Worm (Caenorhabditis elegans) whole organism, L1 larva: ENCODE data around the gene F42A10.7.

ENCODE experiments used
- C16A3.4 ChIP-seq: fragments of 150-350 bp; optimal IDR thresholded peaks from 2 replicates; lab custom pipeline; 2014; ENCODE audit warnings: missing biosample characterization, missing genetic modification characterization
- C34B4.2 ChIP-seq: sonication (generic microtip); optimal IDR thresholded peaks from 2 replicates; lab custom pipeline; 2017; ENCODE audit warnings: mild to moderate bottlenecking, missing genetic modification characterization, missing compliant biosample characterization
- Y116A8C.19 ChIP-seq: sonication (generic microtip); optimal IDR thresholded peaks from 2 replicates; lab custom pipeline; 2016; ENCODE audit warnings: missing compliant biosample characterization, missing genetic modification characterization, borderline replicate concordance
- alr-1 ChIP-seq: fragments of 200-800 bp; sonication (Bioruptor generic); optimal IDR thresholded peaks from 2 replicates; lab custom pipeline; 2018; ENCODE audit warnings: borderline replicate concordance, mild to moderate bottlenecking, missing genetic modification characterization, missing compliant biosample characterization
- ama-1 ChIP-seq: fragments of 150-350 bp; optimal IDR thresholded peaks from 2 replicates; lab custom pipeline; 2014
- blmp-1 ChIP-seq: fragments of 150-350 bp; optimal IDR thresholded peaks from 2 replicates; lab custom pipeline; 2014; ENCODE audit warnings: missing biosample characterization, missing genetic modification characterization
- ceh-8 ChIP-seq: fragments of 200-800 bp; sonication (Bioruptor generic); optimal IDR thresholded peaks from 2 replicates; lab custom pipeline; 2018; ENCODE audit warnings: mild to moderate bottlenecking, missing genetic modification characterization, moderate library complexity, missing compliant biosample characterization
- ceh-82 ChIP-seq, 3 experiments: fragments of 150-350 bp in 1 of 3; sonication (generic microtip) in 2 of 3; optimal IDR thresholded peaks; 2 replicates each; lab custom pipeline; 2014 to 2017; ENCODE audit warnings: missing biosample characterization in 3 of 3, missing genetic modification characterization in 3 of 3
- dsc-1 ChIP-seq: sonication (generic microtip); optimal IDR thresholded peaks from 2 replicates; lab custom pipeline; 2016; ENCODE audit warnings: mild to moderate bottlenecking, missing genetic modification characterization, missing compliant biosample characterization
- efl-3 ChIP-seq: fragments of 200-800 bp; sonication (Bioruptor generic); optimal IDR thresholded peaks from 2 replicates; lab custom pipeline; 2018; ENCODE audit warnings: mild to moderate bottlenecking, missing genetic modification characterization, missing compliant biosample characterization
- egl-13 ChIP-seq: sonication (generic microtip); optimal IDR thresholded peaks from 2 replicates; lab custom pipeline; 2016; ENCODE audit warnings: missing genotype, missing genetic modification reagents, missing genetic modification characterization, missing compliant biosample characterization
- egl-27 ChIP-seq, 2 experiments: fragments of 150-350 bp in 1 of 2; sonication (generic microtip); optimal IDR thresholded peaks; 3 replicates each; lab custom pipeline; 2017 to 2018; ENCODE audit warnings: missing biosample characterization in 2 of 2, missing genetic modification characterization in 2 of 2, missing genetic modification reagents in 2 of 2
- elt-2 ChIP-seq: sonication (generic microtip); optimal IDR thresholded peaks from 2 replicates; lab custom pipeline; 2016; ENCODE audit warnings: missing genetic modification characterization, mild to moderate bottlenecking, inconsistent platforms, missing compliant biosample characterization, missing genetic modification reagents
- elt-3 ChIP-seq, 6 experiments: fragments of 150-350 bp in 1 of 6; sonication (generic microtip); optimal IDR thresholded peaks; 2 replicates each; lab custom pipeline; 2017 to 2018; ENCODE audit warnings: missing biosample characterization in 6 of 6, missing genetic modification characterization in 6 of 6, inconsistent platforms in 1 of 6
- fos-1 ChIP-seq: fragments of 150-350 bp; optimal IDR thresholded peaks from 2 replicates; lab custom pipeline; 2014; ENCODE audit warnings: missing biosample characterization, missing genetic modification characterization
- grh-1 ChIP-seq: fragments of 200-800 bp; sonication (Bioruptor generic); IDR thresholded peaks from 2 replicates; pipeline ENCODE4 v1.3.6; 2022; ENCODE audit warnings: missing genetic modification reagents, missing genetic modification characterization, missing compliant biosample characterization
- hpl-2 ChIP-seq: fragments of 150-350 bp; optimal IDR thresholded peaks from 2 replicates; lab custom pipeline; 2014; ENCODE audit warnings: missing biosample characterization, missing genetic modification reagents, missing genetic modification characterization
- irx-1 ChIP-seq: sonication (generic microtip); optimal IDR thresholded peaks from 2 replicates; lab custom pipeline; 2016; ENCODE audit warnings: missing genetic modification characterization, missing compliant biosample characterization
- isw-1 ChIP-seq: fragments of 200-800 bp; sonication (Bioruptor generic); IDR thresholded peaks from 2 replicates; pipeline ENCODE4 v1.3.6; 2022; ENCODE audit warnings: missing genetic modification characterization, missing compliant biosample characterization
- jun-1 ChIP-seq: fragments of 150-350 bp; optimal IDR thresholded peaks from 2 replicates; lab custom pipeline; 2014; ENCODE audit warnings: missing biosample characterization, missing genetic modification reagents, missing genetic modification characterization
- lin-35 ChIP-seq, 2 experiments: fragments of 150-350 bp; optimal IDR thresholded peaks; 2 replicates each; lab custom pipeline; 2014; ENCODE audit warnings: missing biosample characterization in 2 of 2, missing genetic modification characterization in 2 of 2, missing genetic modification reagents in 2 of 2
- lsy-2 ChIP-seq, 2 experiments: fragments of 150-350 bp; optimal IDR thresholded peaks; 2 replicates each; lab custom pipeline; 2014; ENCODE audit warnings: missing biosample characterization in 2 of 2, missing genetic modification characterization in 2 of 2
- mab-9 ChIP-seq: fragments of 200-800 bp; sonication (Bioruptor generic); IDR thresholded peaks from 2 replicates; pipeline ENCODE4 v1.3.6; 2022; ENCODE audit warnings: missing genetic modification reagents, missing genetic modification characterization, missing compliant biosample characterization
- mdl-1 ChIP-seq, 2 experiments: fragments of 150-350 bp; optimal IDR thresholded peaks; 2 replicates each; lab custom pipeline; 2014 to 2017; ENCODE audit warnings: missing biosample characterization in 2 of 2, missing genetic modification characterization in 2 of 2, inconsistent platforms in 1 of 2
- mef-2 ChIP-seq: fragments of 150-350 bp; optimal IDR thresholded peaks from 2 replicates; lab custom pipeline; 2014; ENCODE audit warnings: missing biosample characterization, missing genetic modification characterization
- nhr-28 ChIP-seq: fragments of 150-350 bp; optimal IDR thresholded peaks from 2 replicates; lab custom pipeline; 2014; ENCODE audit warnings: missing biosample characterization, missing genetic modification characterization
- nhr-76 ChIP-seq: sonication (generic microtip); optimal IDR thresholded peaks from 2 replicates; lab custom pipeline; 2017; ENCODE audit warnings: missing biosample characterization, missing genetic modification characterization
- nhr-77 ChIP-seq: fragments of 150-350 bp; optimal IDR thresholded peaks from 2 replicates; lab custom pipeline; 2014; ENCODE audit warnings: missing biosample characterization, missing genetic modification characterization
- nhr-84 ChIP-seq: sonication (generic microtip); optimal IDR thresholded peaks from 2 replicates; lab custom pipeline; 2017; ENCODE audit warnings: missing biosample characterization, missing genetic modification characterization
- nhr-85 ChIP-seq: sonication (generic microtip); peaks from one replicate; lab custom pipeline; 2016; ENCODE audit warnings: missing genetic modification characterization, inconsistent platforms, missing compliant biosample characterization
- nhr-90 ChIP-seq: sonication (generic microtip); optimal IDR thresholded peaks from 2 replicates; lab custom pipeline; 2016; ENCODE audit warnings: mild to moderate bottlenecking, missing genetic modification characterization, missing compliant biosample characterization; ENCODE audit not compliant: poor library complexity
- pag-3 ChIP-seq: sonication (generic microtip); optimal IDR thresholded peaks from 2 replicates; lab custom pipeline; 2017; ENCODE audit warnings: missing genetic modification characterization, mild to moderate bottlenecking, missing compliant biosample characterization, antibody characterized with exemption, borderline replicate concordance; ENCODE audit not compliant: insufficient read depth
- rnt-1 ChIP-seq: sonication (generic microtip); optimal IDR thresholded peaks from 2 replicates; lab custom pipeline; 2016; ENCODE audit warnings: mild to moderate bottlenecking, missing genetic modification characterization, moderate library complexity, missing compliant biosample characterization
- skn-1 ChIP-seq: fragments of 150-350 bp; optimal IDR thresholded peaks from 2 replicates; lab custom pipeline; 2014; ENCODE audit warnings: missing biosample characterization, missing genetic modification characterization
- snu-23 ChIP-seq: sonication (generic microtip); optimal IDR thresholded peaks from 2 replicates; lab custom pipeline; 2016; ENCODE audit warnings: missing genetic modification characterization, missing compliant biosample characterization
- sup-37 ChIP-seq: fragments of 200-800 bp; sonication (Bioruptor generic); optimal IDR thresholded peaks from 2 replicates; lab custom pipeline; 2018; ENCODE audit warnings: mild to moderate bottlenecking, missing genetic modification characterization, missing compliant biosample characterization
- swsn-7 ChIP-seq: sonication (generic microtip); optimal IDR thresholded peaks from 2 replicates; lab custom pipeline; 2016; ENCODE audit warnings: missing genetic modification characterization, missing compliant biosample characterization
- unc-130 ChIP-seq: fragments of 150-350 bp; optimal IDR thresholded peaks from 2 replicates; lab custom pipeline; 2017; ENCODE audit warnings: missing biosample characterization, missing genetic modification characterization, inconsistent platforms
- unc-30 ChIP-seq: sonication (generic microtip); optimal IDR thresholded peaks from 2 replicates; lab custom pipeline; 2017; ENCODE audit warnings: missing biosample characterization, missing genetic modification characterization
- unc-98 ChIP-seq: fragments of 200-800 bp; sonication (Bioruptor generic); IDR thresholded peaks from 2 replicates; pipeline ENCODE4 v1.3.6; 2022; ENCODE audit warnings: missing genetic modification characterization, missing compliant biosample characterization
- vab-15 ChIP-seq: sonication (generic microtip); optimal IDR thresholded peaks from 2 replicates; lab custom pipeline; 2017; ENCODE audit warnings: missing genotype, mild to moderate bottlenecking, missing genetic modification characterization, missing compliant biosample characterization
- xbp-1 ChIP-seq: sonication (generic microtip); optimal IDR thresholded peaks from 2 replicates; lab custom pipeline; 2016; ENCODE audit warnings: missing genetic modification characterization, missing compliant biosample characterization
- zag-1 ChIP-seq: fragments of 150-350 bp; optimal IDR thresholded peaks from 2 replicates; lab custom pipeline; 2014; ENCODE audit warnings: missing biosample characterization, missing genetic modification characterization

Gene F42A10.7

DNA sequence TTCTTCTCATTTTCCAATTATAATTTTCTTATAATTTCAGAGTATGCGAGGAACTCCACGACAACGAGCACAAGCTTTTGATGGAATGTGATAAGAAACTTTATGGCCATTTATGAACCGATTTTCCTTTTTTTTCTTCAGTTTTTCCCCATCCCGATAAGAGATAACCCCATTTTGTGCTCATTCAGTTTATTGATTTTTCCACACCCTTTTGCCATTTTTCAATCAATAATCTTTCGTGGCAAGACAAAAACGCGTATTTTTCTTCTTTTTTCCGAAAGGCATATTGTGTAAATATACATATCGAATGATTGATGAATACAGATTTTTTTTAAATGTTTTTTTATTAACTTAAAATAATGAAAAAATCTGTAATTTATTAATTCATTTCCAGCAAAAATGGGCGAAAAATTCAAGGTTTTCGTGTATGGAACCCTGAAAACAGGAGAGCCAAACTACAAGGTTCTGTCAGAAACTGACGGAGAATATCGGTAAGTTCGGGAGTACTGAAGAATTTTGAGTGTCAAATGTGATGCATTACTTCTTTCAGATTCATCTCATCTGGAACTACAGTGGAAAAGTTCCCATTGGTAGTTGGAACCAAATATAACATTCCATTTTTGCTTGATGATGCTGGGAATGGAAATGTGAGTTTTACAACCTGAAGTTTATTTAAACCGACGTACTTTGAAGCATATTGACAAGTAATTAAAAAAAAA, 14.1 kb downstream of the F42A10.7 start, which contains the start of gene F42A10.9 (continued):
- TF ChIP-seq unc-98 (GFP tag; lab: Robert Waterston, UW) (no peak), zag-1 (tag; lab: Kevin White, UChicago) (no peak), nhr-90 (tag; lab: Kevin White, UChicago) (peak; percentile 25), ceh-8 (GFP tag; lab: Kevin White, UChicago) (no peak), Y116A8C.19 (no peak), ama-1 (lab: Kevin White, UChicago) (peak; percentile 50), hpl-2 (GFP tag; lab: Kevin White, UChicago) (no peak), isw-1 (GFP tag; lab: Robert Waterston, UW) (no peak), egl-13 (tag; lab: Kevin White, UChicago) (no peak), alr-1 (tag; lab: Kevin White, UChicago) (no peak), lsy-2 (tag; optimal IDR thresholded peaks at IDR 0.05; lab: Kevin White, UChicago) (peak in 1 of 2 experiments; percentile 18), skn-1 (tag; lab: Kevin White, UChicago) (no peak), nhr-76 (tag; lab: Kevin White, UChicago) (no peak), mdl-1 (tag; optimal IDR thresholded peaks at IDR 0.05; lab: Kevin White, UChicago) (no peak), efl-3 (GFP tag; lab: Kevin White, UChicago) (no peak), mab-9 (GFP tag; lab: Robert Waterston, UW) (no peak), unc-30 (tag; lab: Kevin White, UChicago) (no peak)

DNA sequence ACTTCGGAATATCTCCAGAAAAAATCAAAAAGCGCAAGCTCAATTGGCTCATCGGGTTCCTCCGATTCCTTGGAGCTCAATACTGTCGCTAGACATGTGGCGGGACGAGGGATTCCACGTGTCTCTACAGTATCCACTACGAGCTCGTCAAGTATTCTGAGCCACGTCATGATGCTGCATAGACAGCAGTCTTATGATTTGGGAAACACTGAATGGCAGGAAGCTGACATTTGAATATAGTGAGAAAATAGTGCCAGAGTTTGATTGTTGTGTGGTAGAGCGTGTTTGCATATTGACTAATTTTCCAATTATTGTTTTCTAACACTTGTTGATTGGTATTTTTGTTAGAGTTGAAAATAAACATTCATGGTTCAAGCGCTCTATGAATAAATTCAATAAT, 15.1 kb downstream of the F42A10.7 start:
- TF ChIP-seq alr-1 (tag; lab: Kevin White, UChicago): no peak

DNA sequence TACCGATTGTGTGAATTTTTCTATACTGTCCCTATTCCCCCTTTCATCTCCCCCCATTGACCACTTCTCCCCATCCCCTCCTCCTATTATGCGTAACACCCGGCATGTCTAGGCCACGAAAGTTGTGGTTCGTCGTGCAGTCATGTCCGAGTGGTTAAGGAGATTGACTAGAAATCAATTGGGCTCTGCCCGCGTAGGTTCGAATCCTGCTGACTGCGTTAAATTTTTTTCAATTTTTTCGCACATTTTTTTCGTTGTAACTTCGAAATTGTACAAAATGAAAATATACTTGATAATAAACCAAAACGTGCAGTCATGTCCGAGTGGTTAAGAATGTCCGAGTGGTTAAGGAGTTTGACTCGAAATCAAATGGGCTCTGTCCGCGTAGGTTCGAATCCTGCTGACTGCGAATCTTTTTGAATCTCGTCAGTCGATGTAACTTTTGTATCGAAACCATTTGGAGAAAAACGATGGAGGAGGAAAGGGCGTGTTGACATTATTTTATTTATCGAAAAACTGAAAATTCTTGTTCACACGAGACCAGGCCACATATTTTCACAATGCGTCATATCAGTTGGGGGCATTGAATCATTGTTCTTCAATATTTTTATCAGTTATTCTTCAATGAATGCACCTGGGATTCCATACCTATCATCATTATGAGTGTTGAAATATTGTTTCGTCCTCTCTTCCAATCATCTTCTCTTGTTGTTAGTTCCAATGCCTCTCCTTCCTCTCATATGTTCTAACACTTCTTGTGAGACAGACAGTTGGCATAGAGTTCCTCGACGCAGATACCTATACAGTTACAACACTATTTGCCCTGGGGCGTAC, 19.6 kb downstream of the F42A10.7 start, which contains the start of gene nfm-1:
nfm-1 (plus strand) TSS at position 812 of the 834 bp plus-strand sequence.
- TF ChIP-seq nhr-28 (no peak), egl-13 (tag; lab: Kevin White, UChicago) (peak; percentile 19), skn-1 (tag; lab: Kevin White, UChicago) (peak; percentile 24), mab-9 (GFP tag; lab: Robert Waterston, UW) (no peak), ceh-82 (tag; optimal IDR thresholded peaks at IDR 0.05; lab: Kevin White, UChicago) (peak in 2 of 3 experiments; percentile 62 to 73), nhr-85 (tag; lab: Kevin White, UChicago) (peak; percentile 73), pag-3 (no peak), efl-3 (GFP tag; lab: Kevin White, UChicago) (no peak), sup-37 (GFP tag; lab: Kevin White, UChicago) (peak; percentile 10), isw-1 (GFP tag; lab: Robert Waterston, UW) (peak; percentile 38), nhr-84 (tag; lab: Kevin White, UChicago) (no peak), unc-130 (tag; lab: Kevin White, UChicago) (peak; percentile 64), nhr-77 (tag; lab: Kevin White, UChicago) (peak; percentile 14), C16A3.4 (tag; lab: Kevin White, UChicago) (peak; percentile 57), xbp-1 (tag; lab: Kevin White, UChicago) (peak; percentile 40), rnt-1 (peak; percentile 63), snu-23 (peak; percentile 66), Y116A8C.19 (no peak), grh-1 (0 out of 2 replicates have a peak, but pooled peaks have one; percentile 6), egl-27 (tag; optimal IDR thresholded peaks at IDR 0.05; lab: Kevin White, UChicago) (peak in 1 of 2 experiments; percentile 3), mef-2 (tag; lab: Kevin White, UChicago) (no peak), fos-1 (tag; lab: Kevin White, UChicago) (peak; percentile 42), dsc-1 (tag; lab: Kevin White, UChicago) (peak; percentile 60), blmp-1 (tag; lab: Kevin White, UChicago) (peak; percentile 57), zag-1 (tag; lab: Kevin White, UChicago) (no peak), jun-1 (tag; lab: Kevin White, UChicago) (no peak), lin-35 (GFP tag; optimal IDR thresholded peaks at IDR 0.05; lab: Kevin White, UChicago) (peak; percentile 41 to 78), vab-15 (peak; percentile 15), elt-3 (tag; optimal IDR thresholded peaks at IDR 0.05; lab: Kevin White, UChicago) (peak in 3 of 6 experiments; percentile 27 to 72 (median 33)), elt-2 (tag; lab: Kevin White, UChicago) (peak; percentile 81), hpl-2 (GFP tag; lab: Kevin White, UChicago) (peak; percentile 58), C34B4.2 (tag; lab: Kevin White, UChicago) (no peak), swsn-7 (tag; lab: Kevin White, UChicago) (peak; percentile 59), irx-1 (tag; lab: Kevin White, UChicago) (peak; percentile 58)
